Worm (Caenorhabditis elegans) whole organism, early embryonic: Measurements from ENCODE around the gene swsn-4.

ENCODE experiments used
- B0310.2 ChIP-seq: sonication (generic microtip); optimal IDR thresholded peaks from 2 replicates; lab custom pipeline; 2016; ENCODE audit warnings: mild to moderate bottlenecking, missing genetic modification characterization, missing compliant biosample characterization
- F13C5.2 ChIP-seq: sonication (generic microtip); optimal IDR thresholded peaks from 2 replicates; lab custom pipeline; 2017; ENCODE audit warnings: mild to moderate bottlenecking, missing genetic modification characterization, inconsistent platforms, missing compliant biosample characterization
- aly-1 ChIP-seq: sonication (generic microtip); optimal IDR thresholded peaks from 2 replicates; lab custom pipeline; 2016; ENCODE audit warnings: missing genetic modification characterization, missing compliant biosample characterization
- ama-1 ChIP-seq: fragments of 150-350 bp; optimal IDR thresholded peaks from 2 replicates; lab custom pipeline; 2014
- ceh-13 ChIP-seq: fragments of 200-800 bp; sonication (Bioruptor generic); optimal IDR thresholded peaks from 2 replicates; lab custom pipeline; 2018; ENCODE audit warnings: mild to moderate bottlenecking, missing genetic modification characterization, missing compliant biosample characterization
- ceh-36 ChIP-seq: sonication (generic microtip); optimal IDR thresholded peaks from 2 replicates; lab custom pipeline; 2016; ENCODE audit warnings: missing genetic modification characterization, inconsistent platforms, missing compliant biosample characterization
- ets-7 ChIP-seq: sonication (generic microtip); optimal IDR thresholded peaks from 2 replicates; lab custom pipeline; 2016; ENCODE audit warnings: missing genotype, missing genetic modification characterization, missing compliant biosample characterization
- pes-1 ChIP-seq: fragments of 200-800 bp; sonication (Bioruptor generic); IDR thresholded peaks from 2 replicates; pipeline ENCODE4 v1.3.6; 2022; ENCODE audit warnings: missing genetic modification reagents, missing genetic modification characterization, missing compliant biosample characterization
- sea-1 ChIP-seq: fragments of 200-800 bp; sonication (Bioruptor generic); conservative IDR thresholded peaks from 2 replicates; pipeline ENCODE4 v1.3.6; 2022; ENCODE audit warnings: missing genetic modification characterization, missing compliant biosample characterization
- tbx-11 ChIP-seq: fragments of 200-800 bp; sonication (Bioruptor generic); IDR thresholded peaks from 2 replicates; pipeline ENCODE4 v1.3.6; 2022; ENCODE audit warnings: missing genetic modification characterization, missing compliant biosample characterization
- tbx-37 ChIP-seq: fragments of 200-800 bp; sonication (Bioruptor generic); conservative IDR thresholded peaks from 2 replicates; pipeline ENCODE4 v1.3.6; 2022; ENCODE audit warnings: missing genetic modification reagents, missing genetic modification characterization, missing compliant biosample characterization

- no peak for TF ChIP-seq B0310.2
- TF ChIP-seq sea-1 (GFP tag; lab: Robert Waterston, UW), result no peak
- no peak for TF ChIP-seq ceh-36 (tag; lab: Kevin White, UChicago)
- no peak for TF ChIP-seq aly-1 (tag; lab: Kevin White, UChicago)
- TF ChIP-seq F13C5.2 (tag; lab: Kevin White, UChicago), result no peak
- no peak for TF ChIP-seq ama-1
- TF ChIP-seq ceh-13, result no peak
- TF ChIP-seq tbx-37 (GFP tag; lab: Robert Waterston, UW), result no peak
- TF ChIP-seq ets-7 (tag; lab: Kevin White, UChicago), result no peak
- no peak for TF ChIP-seq pes-1 (GFP tag; lab: Robert Waterston, UW)
- TF ChIP-seq tbx-11 (GFP tag; lab: Robert Waterston, UW), result no peak
These were observed 51.1 kb downstream of the swsn-4 start, which contains the start of gene rap-3 for ce11 chrIV:11176967-11177366.
